Fruit fly (Drosophila melanogaster): ENCODE data around the gene exd.

The exd gene

DNA sequence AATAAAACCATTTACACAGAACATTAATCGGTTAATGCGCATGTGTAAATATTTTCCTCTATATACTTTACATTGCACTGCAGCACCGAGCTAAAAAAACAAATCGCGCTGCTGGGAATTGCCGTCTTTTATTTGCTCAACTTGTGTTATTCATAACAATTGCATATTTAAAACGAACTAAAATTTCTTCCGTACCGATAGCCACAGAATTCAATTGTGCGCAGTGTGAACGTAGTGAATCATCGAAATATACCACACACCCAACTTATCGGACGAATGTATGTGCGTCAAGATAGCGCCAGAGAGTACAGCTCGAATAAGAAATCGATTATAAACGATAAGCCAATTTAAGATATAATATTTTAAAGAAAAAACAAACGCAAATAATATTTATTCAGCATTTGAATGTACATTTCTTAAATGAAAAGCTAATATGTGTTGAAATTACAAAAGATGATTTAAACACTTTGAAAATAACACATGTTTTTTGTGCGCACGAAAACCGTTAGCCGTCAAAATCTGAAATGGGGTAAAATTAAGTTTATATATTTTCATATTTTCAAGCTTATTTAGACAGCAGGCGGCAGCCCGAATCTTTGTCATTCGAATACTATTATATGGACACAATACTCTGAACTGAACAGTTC is 13.4 kb downstream of the exd start, which contains the start of the genes vap and CG12698 (continued):
- peak; percentile 65 for TF ChIP-seq CG15514 (GFP tag; optimal IDR thresholded peaks at IDR 0.05)
- TF ChIP-seq sens-2 (GFP tag; IDR thresholded peaks at IDR 0.05), result no peak
- TF ChIP-seq CG12769 (tag; optimal IDR thresholded peaks at IDR 0.05), result no peak
- peak; percentile 75 for TF ChIP-seq CG16813 (GFP tag; IDR thresholded peaks at IDR 0.05; ENCODE audit: partially characterized antibody)
- 0 out of 3 replicates have a peak, but pooled peaks have one; percentile 33 for TF ChIP-seq CG2199 (GFP tag; IDR thresholded peaks at IDR 0.05)
- TF ChIP-seq Dek (tag; optimal IDR thresholded peaks at IDR 0.05), result no peak
- peak; percentile 65 for TF ChIP-seq MESR4 (GFP tag; optimal IDR thresholded peaks at IDR 0.05)
- TF ChIP-seq exex (tag; optimal IDR thresholded peaks at IDR 0.05), result no peak
- peak; percentile 80 for TF ChIP-seq BEAF-32 (GFP tag; optimal IDR thresholded peaks at IDR 0.05)
- TF ChIP-seq pfk (GFP tag; optimal IDR thresholded peaks at IDR 0.05), result peak; percentile 5
- TF ChIP-seq row (GFP tag; IDR thresholded peaks at IDR 0.05), result peak; percentile 50
- TF ChIP-seq CG12391 (tag; optimal IDR thresholded peaks at IDR 0.05), result peak; percentile 43
- TF ChIP-seq knrl (GFP tag; IDR thresholded peaks at IDR 0.05; ENCODE audit: partially characterized antibody), result peak; percentile 75
- TF ChIP-seq hb (GFP tag; IDR thresholded peaks at IDR 0.05; ENCODE audit: partially characterized antibody), result 0 out of 3 replicates have a peak, but pooled peaks have one; percentile 14
- TF ChIP-seq pros (GFP tag; optimal IDR thresholded peaks at IDR 0.05), result no peak
- TF ChIP-seq stwl (tag; optimal IDR thresholded peaks at IDR 0.05), result peak; percentile 92
- TF ChIP-seq CG17802 (tag; optimal IDR thresholded peaks at IDR 0.05), result peak; percentile 91
- peak; percentile 78 for TF ChIP-seq Bgb (GFP tag; IDR thresholded peaks at IDR 0.05; ENCODE audit: partially characterized antibody)
- TF ChIP-seq gfzf (GFP tag; optimal IDR thresholded peaks at IDR 0.05), result peak; percentile 71
- TF ChIP-seq CG14441 (GFP tag; IDR thresholded peaks at IDR 0.05), result no peak
- TF ChIP-seq Sry-δ (GFP tag; optimal IDR thresholded peaks at IDR 0.05), result peak; percentile 70
- peak; percentile 71 for TF ChIP-seq inv (GFP tag; IDR thresholded peaks at IDR 0.05; ENCODE audit: partially characterized antibody)
- TF ChIP-seq ssp (GFP tag; IDR thresholded peaks at IDR 0.05), result peak; percentile 75
- TF ChIP-seq Lhr (GFP tag; optimal IDR thresholded peaks at IDR 0.05), result peak; percentile 27
- TF ChIP-seq Hr78 (GFP tag; optimal IDR thresholded peaks at IDR 0.05), result no peak
- peak; percentile 38 for TF ChIP-seq YL-1 (GFP tag; optimal IDR thresholded peaks at IDR 0.05)
- no peak for TF ChIP-seq B-H1 (GFP tag; IDR thresholded peaks at IDR 0.05)
- peak; percentile 69 for TF ChIP-seq sens (GFP tag)
- TF ChIP-seq CG17186 (GFP tag; optimal IDR thresholded peaks at IDR 0.05), result peak; percentile 54
- peak; percentile 35; the same call in 1 of the 3 replicates for TF ChIP-seq CG34224 (GFP tag; IDR thresholded peaks at IDR 0.05; ENCODE audit: partially characterized antibody)
- TF ChIP-seq Sox100B (GFP tag; optimal IDR thresholded peaks at IDR 0.05), result no peak
- peak; percentile 35; the same call in 1 of the 2 replicates for TF ChIP-seq sna (GFP tag; IDR thresholded peaks at IDR 0.05; ENCODE audit: partially characterized antibody)
- peak; percentile 7 for TF ChIP-seq D19A (tag; optimal IDR thresholded peaks at IDR 0.05)
- TF ChIP-seq CG2120 (GFP tag; optimal IDR thresholded peaks at IDR 0.05), result peak; percentile 8
- TF ChIP-seq dm (GFP tag; optimal IDR thresholded peaks at IDR 0.05), result peak; percentile 2
- TF ChIP-seq Fer2 (tag; optimal IDR thresholded peaks at IDR 0.05), result no peak
- peak; percentile 74 for TF ChIP-seq CG6791 (GFP tag; IDR thresholded peaks at IDR 0.05; ENCODE audit: partially characterized antibody)
- TF ChIP-seq CG13287 (GFP tag; IDR thresholded peaks at IDR 0.05; ENCODE audit: partially characterized antibody), result peak; percentile 73
- peak; percentile 86 for TF ChIP-seq Dref (GFP tag; IDR thresholded peaks at IDR 0.05)
- TF ChIP-seq CG31441 (GFP tag; IDR thresholded peaks at IDR 0.05), result no peak
- TF ChIP-seq HLH4C (GFP tag; IDR thresholded peaks at IDR 0.05; ENCODE audit: partially characterized antibody), result peak; percentile 80
- peak; percentile 79 for TF ChIP-seq CG12659 (GFP tag; optimal IDR thresholded peaks at IDR 0.05)
- no peak for TF ChIP-seq CG14014 (GFP tag; IDR thresholded peaks at IDR 0.05)
- peak; percentile 25 for TF ChIP-seq nmo (GFP tag; optimal IDR thresholded peaks at IDR 0.05)
- no peak for TF ChIP-seq HmgD (GFP tag; optimal IDR thresholded peaks at IDR 0.05)
- peak; percentile 59; the same call in 1 of the 3 replicates for TF ChIP-seq mld (GFP tag; IDR thresholded peaks at IDR 0.05; ENCODE audit: partially characterized antibody)
- TF ChIP-seq tap (tag; optimal IDR thresholded peaks at IDR 0.05), result no peak

Data from whole organism, embryonic.